Fruit fly (Drosophila melanogaster) whole organism, embryonic: ENCODE measurements around the gene fzy.

Source experiments
- Aef1 ChIP-seq: fragments of 200-800 bp; sonication (Bioruptor generic); IDR thresholded peaks from 3 replicates; pipeline ENCODE4 v1.3.6; 2022; ENCODE audit warnings: missing biosample characterization, missing genetic modification characterization
- Asciz ChIP-seq: fragments of 200-800 bp; sonication (Bioruptor generic); optimal IDR thresholded peaks from 2 replicates; lab custom pipeline; 2017; ENCODE audit warnings: missing biosample characterization, mild to moderate bottlenecking, missing genetic modification characterization, missing genetic modification reagents
- BtbVII ChIP-seq: fragments of 200-800 bp; sonication (Bioruptor generic); optimal IDR thresholded peaks from 3 replicates; lab custom pipeline; 2017; ENCODE audit warnings: missing biosample characterization, mild to moderate bottlenecking, missing genetic modification characterization
- C15 ChIP-seq: fragments of 200-800 bp; sonication (Bioruptor generic); IDR thresholded peaks from 3 replicates; pipeline ENCODE4 v1.3.6; 2022; ENCODE audit warnings: missing biosample characterization, missing genetic modification characterization
- CG10462 ChIP-seq: fragments of 200-800 bp; sonication (Bioruptor generic); optimal IDR thresholded peaks from 2 replicates; lab custom pipeline; 2016; ENCODE audit warnings: missing biosample characterization, missing genetic modification characterization
- CG12219 ChIP-seq: fragments of 200-800 bp; sonication (Bioruptor generic); optimal IDR thresholded peaks from 3 replicates; lab custom pipeline; 2018; ENCODE audit warnings: missing biosample characterization, mild to moderate bottlenecking, missing genetic modification characterization
- CG12391 ChIP-seq: fragments of 200-800 bp; sonication (Bioruptor generic); optimal IDR thresholded peaks from 3 replicates; lab custom pipeline; 2018; ENCODE audit warnings: missing biosample characterization, mild to moderate bottlenecking, missing genetic modification characterization, moderate library complexity
- CG14860 ChIP-seq: fragments of 200-800 bp; sonication (Bioruptor generic); IDR thresholded peaks from 3 replicates; pipeline ENCODE4 v1.3.6; 2022; ENCODE audit warnings: missing biosample characterization, missing genetic modification characterization; ENCODE audit not compliant: partially characterized antibody
- CG15011 ChIP-seq: fragments of 200-800 bp; sonication (Bioruptor generic); optimal IDR thresholded peaks from 3 replicates; lab custom pipeline; 2018; ENCODE audit warnings: missing biosample characterization, mild to moderate bottlenecking, missing genetic modification characterization
- CG15269 ChIP-seq: fragments of 200-800 bp; sonication (Bioruptor generic); optimal IDR thresholded peaks from 2 replicates; lab custom pipeline; 2018; ENCODE audit warnings: missing biosample characterization, mild to moderate bottlenecking, missing genetic modification characterization, moderate library complexity
- CG17328 ChIP-seq: fragments of 200-800 bp; sonication (Bioruptor generic); IDR thresholded peaks from 2 replicates; pipeline ENCODE4 v1.3.6; 2022; ENCODE audit warnings: missing biosample characterization, missing genetic modification characterization
- CG17359 ChIP-seq: fragments of 200-800 bp; sonication (Bioruptor generic); optimal IDR thresholded peaks from 3 replicates; lab custom pipeline; 2018; ENCODE audit warnings: missing biosample characterization, mild to moderate bottlenecking, missing genetic modification characterization, moderate library complexity
- CG1792 ChIP-seq: fragments of 200-800 bp; sonication (Bioruptor generic); optimal IDR thresholded peaks from 2 replicates; lab custom pipeline; 2016; ENCODE audit warnings: missing biosample characterization, missing genetic modification characterization
- CG18476 ChIP-seq: fragments of 200-800 bp; sonication (Bioruptor generic); optimal IDR thresholded peaks from 2 replicates; lab custom pipeline; 2016; ENCODE audit warnings: missing biosample characterization, mild to moderate bottlenecking, missing genetic modification characterization
- CG2120 ChIP-seq: fragments of 200-800 bp; sonication (Bioruptor generic); optimal IDR thresholded peaks from 3 replicates; lab custom pipeline; 2016; ENCODE audit warnings: missing biosample characterization, missing genetic modification characterization
- CG2712 ChIP-seq: fragments of 200-800 bp; optimal IDR thresholded peaks from 3 replicates; lab custom pipeline; 2019; ENCODE audit warnings: missing biosample characterization, mild to moderate bottlenecking, missing genetic modification characterization, moderate library complexity
- CG4424 ChIP-seq: fragments of 200-800 bp; sonication (Bioruptor generic); optimal IDR thresholded peaks from 3 replicates; lab custom pipeline; 2016; ENCODE audit warnings: missing biosample characterization, missing genetic modification characterization
- CG7963 ChIP-seq: fragments of 200-800 bp; sonication (Bioruptor generic); IDR thresholded peaks from 3 replicates; pipeline ENCODE4 v1.3.6; 2022; ENCODE audit warnings: missing biosample characterization, missing genetic modification characterization; ENCODE audit not compliant: partially characterized antibody
- CG8924 ChIP-seq: fragments of 200-800 bp; optimal IDR thresholded peaks from 3 replicates; lab custom pipeline; 2019; ENCODE audit warnings: missing biosample characterization, mild to moderate bottlenecking, missing genetic modification characterization, moderate library complexity
- CTCF ChIP-seq: fragments of 200-800 bp; sonication (Bioruptor generic); optimal IDR thresholded peaks from 2 replicates; lab custom pipeline; 2017; ENCODE audit warnings: missing biosample characterization, mild to moderate bottlenecking, missing genetic modification characterization, moderate library complexity
- D19B ChIP-seq: fragments of 200-800 bp; sonication (Bioruptor generic); optimal IDR thresholded peaks from 2 replicates; lab custom pipeline; 2017; ENCODE audit warnings: missing biosample characterization, mild to moderate bottlenecking, missing genetic modification characterization
- Deaf1 ChIP-seq: fragments of 200-800 bp; optimal IDR thresholded peaks from 3 replicates; lab custom pipeline; 2019; ENCODE audit warnings: missing biosample characterization, mild to moderate bottlenecking, missing genetic modification characterization, moderate library complexity
- Dip2 ChIP-seq: fragments of 200-800 bp; sonication (Bioruptor generic); IDR thresholded peaks from 2 replicates; pipeline ENCODE4 v1.3.6; 2022; ENCODE audit warnings: missing biosample characterization, missing genetic modification characterization
- Doc3 ChIP-seq: fragments of 200-800 bp; sonication (Bioruptor generic); IDR thresholded peaks from 3 replicates; pipeline ENCODE4 v1.3.6; 2022; ENCODE audit warnings: missing biosample characterization, missing genetic modification characterization; ENCODE audit not compliant: partially characterized antibody
- E2f2 ChIP-seq: fragments of 200-800 bp; sonication (Bioruptor generic); IDR thresholded peaks from 2 replicates; pipeline ENCODE4 v1.3.6; 2022; ENCODE audit warnings: missing biosample characterization, missing genetic modification characterization
- H15 ChIP-seq: fragments of 200-800 bp; sonication (Bioruptor generic); IDR thresholded peaks from 3 replicates; pipeline ENCODE4 v1.3.6; 2022; ENCODE audit warnings: missing biosample characterization, missing genetic modification characterization
- HHEX ChIP-seq: fragments of 200-800 bp; sonication (Bioruptor generic); optimal IDR thresholded peaks from 3 replicates; lab custom pipeline; 2017; ENCODE audit warnings: missing biosample characterization, mild to moderate bottlenecking, missing genetic modification characterization, missing genetic modification reagents
- Kr ChIP-seq: fragments of 200-800 bp; sonication (Bioruptor generic); optimal IDR thresholded peaks from 2 replicates; lab custom pipeline; 2017; ENCODE audit warnings: missing biosample characterization, mild to moderate bottlenecking, missing genetic modification characterization
- MESR4 ChIP-seq: fragments of 200-800 bp; sonication (Bioruptor generic); optimal IDR thresholded peaks from 2 replicates; lab custom pipeline; 2018; ENCODE audit warnings: missing biosample characterization, mild to moderate bottlenecking, missing genetic modification characterization, moderate library complexity
- Mes4 ChIP-seq: fragments of 200-800 bp; sonication (Bioruptor generic); optimal IDR thresholded peaks from 2 replicates; lab custom pipeline; 2016; ENCODE audit warnings: missing biosample characterization, missing genetic modification characterization
- Sox100B ChIP-seq: fragments of 200-800 bp; sonication (Bioruptor generic); optimal IDR thresholded peaks from 3 replicates; lab custom pipeline; 2018; ENCODE audit warnings: missing biosample characterization, mild to moderate bottlenecking, missing genetic modification characterization
- Spps ChIP-seq: fragments of 200-800 bp; sonication (Bioruptor generic); optimal IDR thresholded peaks from 2 replicates; lab custom pipeline; 2018; ENCODE audit warnings: missing biosample characterization, mild to moderate bottlenecking, missing genetic modification characterization
- chinmo ChIP-seq: fragments of 200-800 bp; sonication (Bioruptor generic); IDR thresholded peaks from 4 replicates; pipeline ENCODE4 v1.3.6; 2022; ENCODE audit warnings: missing biosample characterization, missing genetic modification characterization; ENCODE audit not compliant: partially characterized antibody
- dan ChIP-seq: fragments of 200-800 bp; sonication (Bioruptor generic); IDR thresholded peaks from 2 replicates; pipeline ENCODE4 v1.3.6; 2022; ENCODE audit warnings: missing biosample characterization, missing genetic modification characterization
- dpn ChIP-seq, 2 experiments: fragments of 200-800 bp; sonication (Bioruptor generic); optimal IDR thresholded peaks; 3 replicates each; lab custom pipeline; 2016; ENCODE audit warnings: missing biosample characterization in 2 of 2, missing genetic modification characterization in 2 of 2
- ftz-f1 ChIP-seq: fragments of 200-800 bp; sonication (Bioruptor generic); optimal IDR thresholded peaks from 2 replicates; lab custom pipeline; 2016; ENCODE audit warnings: missing biosample characterization, missing genetic modification characterization
- gsb ChIP-seq: fragments of 200-800 bp; sonication (Bioruptor generic); IDR thresholded peaks from 2 replicates; pipeline ENCODE4 v1.3.6; 2022; ENCODE audit warnings: missing biosample characterization, missing genetic modification characterization
- lab ChIP-seq: fragments of 200-800 bp; sonication (Bioruptor generic); optimal IDR thresholded peaks from 3 replicates; lab custom pipeline; 2017; ENCODE audit warnings: missing biosample characterization, missing genetic modification characterization, mild to moderate bottlenecking, moderate library complexity, missing genetic modification reagents
- maf-S ChIP-seq: fragments of 200-800 bp; sonication (Bioruptor generic); optimal IDR thresholded peaks from 2 replicates; lab custom pipeline; 2016; ENCODE audit warnings: missing biosample characterization, missing genetic modification characterization
- nmo ChIP-seq: fragments of 200-800 bp; sonication (Bioruptor generic); optimal IDR thresholded peaks from 2 replicates; lab custom pipeline; 2018; ENCODE audit warnings: missing biosample characterization, mild to moderate bottlenecking, missing genetic modification characterization, moderate library complexity
- otp ChIP-seq: fragments of 200-800 bp; sonication (Bioruptor generic); IDR thresholded peaks from 3 replicates; pipeline ENCODE4, ENCODE4 v1.3.6; 2022; ENCODE audit warnings: missing biosample characterization, missing genetic modification characterization
- pzg ChIP-seq: fragments of 200-800 bp; sonication (Bioruptor generic); optimal IDR thresholded peaks from 3 replicates; lab custom pipeline; 2018; ENCODE audit warnings: missing biosample characterization, mild to moderate bottlenecking, missing genetic modification characterization, moderate library complexity
- rib ChIP-seq: fragments of 200-800 bp; sonication (Bioruptor generic); IDR thresholded peaks from 2 replicates; pipeline ENCODE4 v1.3.6; 2022; ENCODE audit warnings: missing biosample characterization, missing genetic modification characterization
- seq ChIP-seq: fragments of 200-800 bp; sonication (Bioruptor generic); IDR thresholded peaks from 2 replicates; pipeline ENCODE4 v1.3.6; 2022; ENCODE audit warnings: missing biosample characterization, missing genetic modification characterization
- sim ChIP-seq: fragments of 200-800 bp; sonication (Bioruptor generic); IDR thresholded peaks from 2 replicates; pipeline ENCODE4 v1.3.6; 2022; ENCODE audit warnings: missing biosample characterization, missing genetic modification characterization
- sima ChIP-seq: fragments of 200-800 bp; sonication (Bioruptor generic); optimal IDR thresholded peaks from 2 replicates; lab custom pipeline; 2016; ENCODE audit warnings: missing biosample characterization, missing genetic modification characterization
- tio ChIP-seq: fragments of 200-800 bp; sonication (Bioruptor generic); optimal IDR thresholded peaks from 2 replicates; lab custom pipeline; 2017; ENCODE audit warnings: missing biosample characterization, missing genetic modification characterization, inconsistent platforms
- trem ChIP-seq: fragments of 200-800 bp; optimal IDR thresholded peaks from 3 replicates; lab custom pipeline; 2019; ENCODE audit warnings: missing biosample characterization, mild to moderate bottlenecking, missing genetic modification characterization, moderate library complexity
- unc-4 ChIP-seq: fragments of 200-800 bp; sonication (Bioruptor generic); IDR thresholded peaks from 2 replicates; pipeline ENCODE4 v1.3.6; 2022; ENCODE audit warnings: missing biosample characterization, missing genetic modification characterization; ENCODE audit not compliant: partially characterized antibody

fzy gene

DNA sequence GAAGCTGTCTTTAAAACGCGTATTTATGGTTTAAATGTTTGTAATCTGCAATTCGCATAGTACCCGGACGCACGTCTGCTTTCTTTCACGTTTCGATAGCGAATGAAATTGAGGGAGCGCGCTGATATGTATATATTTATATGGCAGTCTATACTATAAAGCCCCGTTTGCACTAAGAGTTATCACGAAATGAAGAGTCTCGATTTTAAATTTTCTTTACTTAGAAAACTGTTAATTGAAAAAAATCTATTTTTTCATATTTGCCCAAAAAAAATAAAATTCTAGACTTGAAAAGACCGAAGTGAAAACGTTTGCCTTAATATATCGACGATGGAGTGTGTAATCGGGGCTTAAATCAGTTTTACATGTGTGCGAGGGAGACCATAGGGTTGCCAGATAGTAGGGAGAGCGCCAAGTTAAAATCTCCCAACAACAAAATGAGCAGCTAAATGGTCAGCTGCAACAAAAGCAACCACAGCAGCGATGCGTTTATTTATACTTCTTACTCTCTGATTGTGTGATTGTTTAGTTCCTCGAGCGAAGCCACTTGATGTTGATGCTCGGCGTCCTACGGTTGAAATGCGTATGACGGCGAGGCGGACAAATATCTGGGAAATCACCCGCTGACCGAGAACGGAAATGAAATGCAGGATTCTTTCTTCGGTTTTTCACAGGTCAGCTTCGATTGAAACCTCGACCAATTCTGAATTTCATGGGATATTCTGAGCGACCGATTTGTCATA, 14.9 kb downstream of the fzy start, which contains the start of gene cact (continued):
- TF ChIP-seq ftz-f1 = peak; percentile 27
- TF ChIP-seq C15 = 0 out of 3 replicates have a peak, but pooled peaks have one; percentile 53
- TF ChIP-seq gsb (GFP tag; lab: Robert Waterston, UW) = peak; percentile 53; the same call in 1 of the 2 replicates
- TF ChIP-seq Doc3 (GFP tag; lab: Robert Waterston, UW) = no peak
- TF ChIP-seq CG14860 (GFP tag; lab: Robert Waterston, UW) = no peak
- TF ChIP-seq Spps (tag; lab: Kevin White, UChicago) = peak; percentile 92
- no peak for TF ChIP-seq CG7963 (GFP tag; lab: Robert Waterston, UW)
- peak; percentile 94 for TF ChIP-seq trem
- peak; percentile 89 for TF ChIP-seq otp (GFP tag; lab: Robert Waterston, UW)
- peak; percentile 98 for TF ChIP-seq CG2120 (GFP tag; lab: Kevin White, UChicago)
- TF ChIP-seq CG15269 = peak; percentile 89
- TF ChIP-seq Deaf1 (tag; lab: Kevin White, UChicago) = peak; percentile 73
- peak; percentile 88 for TF ChIP-seq BtbVII (GFP tag; lab: Kevin White, UChicago)
- TF ChIP-seq Asciz (GFP tag; lab: Kevin White, UChicago) = peak; percentile 84
- peak; percentile 76 for TF ChIP-seq sim
- TF ChIP-seq CG10462 (GFP tag; lab: Kevin White, UChicago) = peak; percentile 85
- peak; percentile 95 for TF ChIP-seq Aef1 (GFP tag; lab: Robert Waterston, UW)
- TF ChIP-seq CG17359 (tag; lab: Kevin White, UChicago) = peak; percentile 94
- no peak for TF ChIP-seq Kr (GFP tag; lab: Kevin White, UChicago)
- peak; percentile 77 for TF ChIP-seq Sox100B
- peak; percentile 85 for TF ChIP-seq CG15011 (GFP tag; lab: Kevin White, UChicago)
- TF ChIP-seq sima = peak; percentile 70
- peak; percentile 89 for TF ChIP-seq Mes4 (GFP tag; lab: Kevin White, UChicago)
- peak; percentile 92 for TF ChIP-seq CG4424 (GFP tag; lab: Kevin White, UChicago)
- peak; percentile 45 for TF ChIP-seq CTCF (GFP tag; lab: Kevin White, UChicago)
- peak; percentile 97 for TF ChIP-seq CG12391 (tag; lab: Kevin White, UChicago)
- peak; percentile 66 for TF ChIP-seq pzg (GFP tag; lab: Kevin White, UChicago)
- TF ChIP-seq nmo = peak; percentile 94
- TF ChIP-seq CG2712 (tag; lab: Kevin White, UChicago) = peak; percentile 95
- TF ChIP-seq unc-4 (GFP tag; lab: Robert Waterston, UW) = peak; percentile 63
- peak; percentile 66 for TF ChIP-seq rib
- TF ChIP-seq lab (GFP tag; lab: Kevin White, UChicago) = peak; percentile 95
- TF ChIP-seq chinmo (GFP tag; lab: Robert Waterston, UW) = peak; percentile 92; the same call in 3 of the 4 replicates
- TF ChIP-seq CG1792 (GFP tag; lab: Kevin White, UChicago) = peak; percentile 91
- peak; percentile 90 for TF ChIP-seq maf-S (GFP tag; lab: Kevin White, UChicago)
- TF ChIP-seq seq (GFP tag; lab: Robert Waterston, UW) = peak; percentile 88
- TF ChIP-seq CG18476 (GFP tag; lab: Kevin White, UChicago) = peak; percentile 88
- peak; percentile 91 for TF ChIP-seq CG17328
- peak; percentile 88; the same call in 2 of the 3 replicates for TF ChIP-seq H15 (GFP tag; lab: Robert Waterston, UW)
- TF ChIP-seq E2f2 (GFP tag; lab: Robert Waterston, UW) = peak; percentile 79
- peak; percentile 75 for TF ChIP-seq CG12219
- peak; percentile 80 for TF ChIP-seq D19B (GFP tag; lab: Kevin White, UChicago)
- no peak for TF ChIP-seq Dip2
- TF ChIP-seq HHEX (GFP tag; lab: Kevin White, UChicago) = peak; percentile 89
- TF ChIP-seq dan (GFP tag; lab: Robert Waterston, UW) = no peak
- peak; percentile 29 for TF ChIP-seq MESR4
- peak; percentile 95 for TF ChIP-seq CG8924
- TF ChIP-seq tio (GFP tag; lab: Kevin White, UChicago) = peak; percentile 91
- TF ChIP-seq dpn (GFP tag; optimal IDR thresholded peaks at IDR 0.05; lab: Kevin White, UChicago) = peak; percentile 95
